Worm (Caenorhabditis elegans): ENCODE results near the gene F53F1.2.

- TF ChIP-seq tbx-11 (GFP tag; IDR thresholded peaks at IDR 0.05) (no peak), ama-1 (optimal IDR thresholded peaks at IDR 0.05) (no peak), ceh-36 (tag; optimal IDR thresholded peaks at IDR 0.05) (no peak), hmbx-1 (tag; optimal IDR thresholded peaks at IDR 0.05) (no peak), F13C5.2 (tag; optimal IDR thresholded peaks at IDR 0.05) (no peak), sea-1 (GFP tag; conservative IDR thresholded peaks at IDR 0.05) (no peak), aly-1 (tag; optimal IDR thresholded peaks at IDR 0.05) (no peak), hnd-1 (tag; optimal IDR thresholded peaks at IDR 0.05) (no peak), pes-1 (GFP tag; IDR thresholded peaks at IDR 0.05) (no peak), hmg-4 (GFP tag; optimal IDR thresholded peaks at IDR 0.05) (no peak), ets-7 (tag; optimal IDR thresholded peaks at IDR 0.05) (no peak)
These were observed 42.4 kb upstream of the F53F1.2 start for ce11 chrV:13364227-13364626.

Data from whole organism, early embryonic.